Worm (Caenorhabditis elegans) whole organism, L4 larva: ENCODE data around the gene sand-1.

Experiments used
- D1046.2 ChIP-seq: fragments of 200-800 bp; sonication (Bioruptor generic); IDR thresholded peaks from 2 replicates; pipeline ENCODE4 v1.3.6; 2022; ENCODE audit warnings: missing genetic modification characterization, missing compliant biosample characterization
- F10B5.3 ChIP-seq: sonication (generic microtip); optimal IDR thresholded peaks from 2 replicates; lab custom pipeline; 2016; ENCODE audit warnings: mild to moderate bottlenecking, missing genetic modification characterization, missing compliant biosample characterization
- F26F4.8 ChIP-seq: fragments of 200-800 bp; sonication (Bioruptor generic); conservative IDR thresholded peaks from 2 replicates; pipeline ENCODE4 v1.3.6; 2022; ENCODE audit warnings: missing genetic modification characterization, missing compliant biosample characterization
- F44E2.7 ChIP-seq: fragments of 200-800 bp; sonication (Bioruptor generic); IDR thresholded peaks from 2 replicates; pipeline ENCODE4 v2.1.2; 2022; ENCODE audit warnings: missing genetic modification characterization, missing compliant biosample characterization
- Y48G9A.11 ChIP-seq: fragments of 200-800 bp; sonication (Bioruptor generic); IDR thresholded peaks from 2 replicates; pipeline ENCODE4 v1.3.6; 2022; ENCODE audit warnings: missing genetic modification reagents, missing genetic modification characterization, missing compliant biosample characterization
- Y5F2A.4 ChIP-seq: fragments of 200-800 bp; sonication (Bioruptor generic); optimal IDR thresholded peaks from 2 replicates; lab custom pipeline; 2018; ENCODE audit warnings: mild to moderate bottlenecking, missing genetic modification characterization, missing compliant biosample characterization
- Y75B8A.6 ChIP-seq: fragments of 200-800 bp; sonication (Bioruptor generic); IDR thresholded peaks from 2 replicates; pipeline ENCODE4 v1.3.6; 2022; ENCODE audit warnings: missing genetic modification reagents, missing genetic modification characterization, missing compliant biosample characterization
- ZK546.5 ChIP-seq, 2 experiments: sonication (generic microtip); optimal IDR thresholded peaks; 2 replicates each; lab custom pipeline; 2017; ENCODE audit warnings: missing biosample characterization in 2 of 2, missing genetic modification characterization in 2 of 2
- ama-1 ChIP-seq: fragments of 150-350 bp; optimal IDR thresholded peaks from 2 replicates; lab custom pipeline; 2014; ENCODE audit warnings: inconsistent platforms, mixed read lengths
- ceh-20 ChIP-seq: fragments of 200-800 bp; sonication (Bioruptor generic); IDR thresholded peaks from 2 replicates; pipeline ENCODE4 v1.3.6; 2022; ENCODE audit warnings: missing genetic modification reagents, missing genetic modification characterization, missing compliant biosample characterization
- ceh-28 ChIP-seq: fragments of 150-350 bp; optimal IDR thresholded peaks from 2 replicates; lab custom pipeline; 2014; ENCODE audit warnings: missing biosample characterization, missing genetic modification reagents, missing genetic modification characterization
- ceh-44 ChIP-seq: fragments of 200-800 bp; sonication (Bioruptor generic); IDR thresholded peaks from 2 replicates; pipeline ENCODE4 v1.3.6; 2022; ENCODE audit warnings: missing genetic modification reagents, missing genetic modification characterization, missing compliant biosample characterization
- ceh-62 ChIP-seq: sonication (generic microtip); optimal IDR thresholded peaks from 2 replicates; lab custom pipeline; 2017; ENCODE audit warnings: missing biosample characterization, missing genetic modification characterization
- ceh-82 ChIP-seq: sonication (generic microtip); optimal IDR thresholded peaks from 2 replicates; lab custom pipeline; 2017; ENCODE audit warnings: missing biosample characterization, missing genetic modification characterization
- ctbp-1 ChIP-seq: fragments of 200-800 bp; sonication (Bioruptor generic); IDR thresholded peaks from 2 replicates; pipeline ENCODE4 v1.3.6; 2022; ENCODE audit warnings: missing genetic modification reagents, missing genetic modification characterization, missing compliant biosample characterization
- daf-12 ChIP-seq: fragments of 150-350 bp; optimal IDR thresholded peaks from 2 replicates; lab custom pipeline; 2014; ENCODE audit warnings: missing biosample characterization, missing genetic modification reagents, missing genetic modification characterization
- daf-19 ChIP-seq: fragments of 200-800 bp; sonication (Bioruptor generic); conservative IDR thresholded peaks from 2 replicates; pipeline ENCODE4 v1.3.6; 2022; ENCODE audit warnings: missing genetic modification characterization, missing compliant biosample characterization
- dmd-6 ChIP-seq: fragments of 200-800 bp; sonication (Bioruptor generic); IDR thresholded peaks from 2 replicates; pipeline ENCODE4 v1.3.6; 2022; ENCODE audit warnings: missing genetic modification reagents, missing genetic modification characterization, missing compliant biosample characterization
- dmd-8 ChIP-seq: fragments of 200-800 bp; sonication (Bioruptor generic); IDR thresholded peaks from 2 replicates; pipeline ENCODE4 v1.3.6; 2022; ENCODE audit warnings: missing genetic modification characterization, missing compliant biosample characterization
- duxl-1 ChIP-seq: sonication (generic microtip); optimal IDR thresholded peaks from 2 replicates; lab custom pipeline; 2016; ENCODE audit warnings: mild to moderate bottlenecking, missing genetic modification characterization, moderate library complexity, missing compliant biosample characterization; ENCODE audit not compliant: poor library complexity
- egl-27 ChIP-seq: sonication (generic microtip); optimal IDR thresholded peaks from 3 replicates; lab custom pipeline; 2017; ENCODE audit warnings: missing biosample characterization, missing genetic modification reagents, missing genetic modification characterization
- egl-43 ChIP-seq: fragments of 200-800 bp; sonication (Bioruptor generic); IDR thresholded peaks from 2 replicates; pipeline ENCODE4 v1.3.6; 2022; ENCODE audit warnings: missing genetic modification reagents, missing genetic modification characterization, missing compliant biosample characterization
- fkh-10 ChIP-seq: fragments of 150-350 bp; optimal IDR thresholded peaks from 2 replicates; lab custom pipeline; 2014; ENCODE audit warnings: missing biosample characterization, missing genetic modification reagents, missing genetic modification characterization
- fos-1 ChIP-seq: fragments of 150-350 bp; optimal IDR thresholded peaks from 2 replicates; lab custom pipeline; 2014; ENCODE audit warnings: missing biosample characterization, missing genetic modification characterization
- hif-1 ChIP-seq, 2 experiments: sonication (generic microtip); optimal IDR thresholded peaks; 2 replicates each; lab custom pipeline; 2016 to 2017; ENCODE audit warnings: missing compliant biosample characterization in 2 of 2, missing genetic modification characterization in 2 of 2, missing genetic modification reagents in 2 of 2, missing genotype in 2 of 2, mild to moderate bottlenecking in 1 of 2
- hlh-11 ChIP-seq: fragments of 200-800 bp; sonication (Bioruptor generic); optimal IDR thresholded peaks from 2 replicates; lab custom pipeline; 2018; ENCODE audit warnings: mild to moderate bottlenecking, missing genetic modification characterization, missing compliant biosample characterization
- hmg-1.1 ChIP-seq: fragments of 200-800 bp; sonication (Bioruptor generic); IDR thresholded peaks from 2 replicates; pipeline ENCODE4 v1.3.6; 2022; ENCODE audit warnings: missing genetic modification reagents, missing genetic modification characterization, missing compliant biosample characterization
- lim-7 ChIP-seq: fragments of 200-800 bp; sonication (Bioruptor generic); IDR thresholded peaks from 2 replicates; pipeline ENCODE4 v1.3.6; 2022; ENCODE audit warnings: missing genetic modification characterization, missing compliant biosample characterization
- lin-1 ChIP-seq: fragments of 200-800 bp; sonication (Bioruptor generic); IDR thresholded peaks from 2 replicates; pipeline ENCODE4 v1.3.6; 2022; ENCODE audit warnings: missing genetic modification reagents, missing genetic modification characterization, missing compliant biosample characterization
- lin-15B ChIP-seq: fragments of 150-350 bp; sonication (generic microtip); optimal IDR thresholded peaks from 3 replicates; lab custom pipeline; 2014; ENCODE audit warnings: missing biosample characterization, missing genetic modification characterization
- lin-38 ChIP-seq: fragments of 200-800 bp; sonication (Bioruptor generic); IDR thresholded peaks from 2 replicates; pipeline ENCODE4 v1.3.6; 2022; ENCODE audit warnings: missing genetic modification reagents, missing genetic modification characterization, missing compliant biosample characterization
- lin-39 ChIP-seq: fragments of 150-350 bp; optimal IDR thresholded peaks from 2 replicates; lab custom pipeline; 2014; ENCODE audit warnings: missing biosample characterization, missing genetic modification reagents, missing genetic modification characterization
- lir-3 ChIP-seq: sonication (generic microtip); optimal IDR thresholded peaks from 2 replicates; lab custom pipeline; 2016; ENCODE audit warnings: mild to moderate bottlenecking, missing genetic modification characterization, missing compliant biosample characterization
- lsy-2 ChIP-seq, 2 experiments: fragments of 150-350 bp in 1 of 2; sonication (generic microtip) in 1 of 2; optimal IDR thresholded peaks; 2 replicates each; lab custom pipeline; 2014 to 2017; ENCODE audit warnings: missing biosample characterization in 2 of 2, missing genetic modification characterization in 2 of 2
- madf-9 ChIP-seq: fragments of 200-800 bp; sonication (Bioruptor generic); conservative IDR thresholded peaks from 2 replicates; pipeline ENCODE4 v1.3.6; 2022; ENCODE audit warnings: missing genetic modification reagents, missing genetic modification characterization, missing compliant biosample characterization
- mxl-3 ChIP-seq: fragments of 200-800 bp; sonication (Bioruptor generic); optimal IDR thresholded peaks from 2 replicates; lab custom pipeline; 2018; ENCODE audit warnings: mild to moderate bottlenecking, missing genetic modification characterization, missing compliant biosample characterization
- nhr-237 ChIP-seq: sonication (generic microtip); optimal IDR thresholded peaks from 2 replicates; lab custom pipeline; 2017; ENCODE audit warnings: missing biosample characterization, missing genetic modification characterization
- nhr-25 ChIP-seq: sonication (generic microtip); optimal IDR thresholded peaks from 2 replicates; lab custom pipeline; 2017; ENCODE audit warnings: missing genetic modification characterization, mild to moderate bottlenecking, missing compliant biosample characterization, antibody characterized with exemption, moderate library complexity, borderline replicate concordance; ENCODE audit not compliant: insufficient read depth
- nhr-41 ChIP-seq: fragments of 200-800 bp; sonication (Bioruptor generic); IDR thresholded peaks from 2 replicates; pipeline ENCODE4 v1.3.6; 2022; ENCODE audit warnings: missing genetic modification reagents, missing genetic modification characterization, missing compliant biosample characterization
- nhr-48 ChIP-seq: sonication (generic microtip); optimal IDR thresholded peaks from 2 replicates; lab custom pipeline; 2016; ENCODE audit warnings: mild to moderate bottlenecking, missing genetic modification characterization, missing compliant biosample characterization
- pqm-1 ChIP-seq: sonication (generic microtip); optimal IDR thresholded peaks from 2 replicates; lab custom pipeline; 2017; ENCODE audit warnings: missing biosample characterization, missing genetic modification characterization
- saeg-2 ChIP-seq: fragments of 200-800 bp; sonication (Bioruptor generic); IDR thresholded peaks from 2 replicates; pipeline ENCODE4 v1.3.6; 2022; ENCODE audit warnings: missing genetic modification reagents, missing genetic modification characterization, missing compliant biosample characterization
- set-16 ChIP-seq: fragments of 200-800 bp; sonication (Bioruptor generic); IDR thresholded peaks from 2 replicates; pipeline ENCODE4 v1.3.6; 2022; ENCODE audit warnings: missing genetic modification reagents, missing genetic modification characterization, missing compliant biosample characterization
- skn-1 ChIP-seq: fragments of 150-350 bp; optimal IDR thresholded peaks from 2 replicates; lab custom pipeline; 2014; ENCODE audit warnings: missing biosample characterization, missing genetic modification characterization
- snpc-1.2 ChIP-seq: fragments of 200-800 bp; sonication (Bioruptor generic); IDR thresholded peaks from 2 replicates; pipeline ENCODE4 v1.3.6; 2022; ENCODE audit warnings: missing genetic modification reagents, missing genetic modification characterization, missing compliant biosample characterization
- spr-1 ChIP-seq: sonication (generic microtip); optimal IDR thresholded peaks from 2 replicates; lab custom pipeline; 2016; ENCODE audit warnings: mild to moderate bottlenecking, missing genetic modification characterization, missing compliant biosample characterization
- spr-3 ChIP-seq: fragments of 200-800 bp; sonication (Bioruptor generic); optimal IDR thresholded peaks from 2 replicates; lab custom pipeline; 2018; ENCODE audit warnings: mild to moderate bottlenecking, missing genetic modification characterization, missing compliant biosample characterization
- tag-97 ChIP-seq: fragments of 200-800 bp; sonication (Bioruptor generic); IDR thresholded peaks from 2 replicates; pipeline ENCODE4 v1.3.6; 2022; ENCODE audit warnings: missing genetic modification characterization, missing compliant biosample characterization
- unc-130 ChIP-seq: sonication (generic microtip); optimal IDR thresholded peaks from 2 replicates; lab custom pipeline; 2016; ENCODE audit warnings: missing genetic modification reagents, missing genetic modification characterization, missing compliant biosample characterization
- vab-7 ChIP-seq: fragments of 200-800 bp; sonication (Bioruptor generic); IDR thresholded peaks from 2 replicates; pipeline ENCODE4 v1.3.6; 2022; ENCODE audit warnings: missing genetic modification reagents, missing genetic modification characterization, missing compliant biosample characterization

The sand-1 gene

DNA sequence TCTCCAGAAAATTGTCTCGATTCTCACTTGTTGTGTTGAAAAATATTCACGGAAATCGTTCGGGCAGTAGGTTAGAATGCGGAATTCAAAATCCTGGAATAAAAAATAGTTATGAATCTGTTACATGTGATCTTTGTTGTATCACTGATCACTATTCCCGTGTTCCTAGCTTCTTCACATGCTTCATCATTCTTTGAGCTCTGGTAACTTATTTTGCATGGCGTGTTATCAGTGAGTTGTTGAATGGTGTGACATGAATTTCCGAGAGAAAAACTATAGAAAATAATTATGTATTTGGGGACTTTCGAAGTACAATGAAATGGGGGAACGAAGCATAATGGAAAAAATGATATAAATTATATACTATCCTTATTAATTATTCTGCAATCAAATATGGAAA is 26.9 kb downstream of the sand-1 start (continued):
- no peak for TF ChIP-seq lin-39
- TF ChIP-seq dmd-6 (GFP tag; lab: Robert Waterston, UW), result peak; percentile 56
- TF ChIP-seq lin-38 (GFP tag; lab: Robert Waterston, UW), result peak; percentile 34; the same call in 1 of the 2 replicates
- TF ChIP-seq ama-1, result peak; percentile 53
- TF ChIP-seq ceh-62 (tag; lab: Kevin White, UChicago), result no peak
- no peak for TF ChIP-seq mxl-3 (GFP tag; lab: Kevin White, UChicago)
- TF ChIP-seq skn-1 (tag; lab: Kevin White, UChicago), result no peak

DNA sequence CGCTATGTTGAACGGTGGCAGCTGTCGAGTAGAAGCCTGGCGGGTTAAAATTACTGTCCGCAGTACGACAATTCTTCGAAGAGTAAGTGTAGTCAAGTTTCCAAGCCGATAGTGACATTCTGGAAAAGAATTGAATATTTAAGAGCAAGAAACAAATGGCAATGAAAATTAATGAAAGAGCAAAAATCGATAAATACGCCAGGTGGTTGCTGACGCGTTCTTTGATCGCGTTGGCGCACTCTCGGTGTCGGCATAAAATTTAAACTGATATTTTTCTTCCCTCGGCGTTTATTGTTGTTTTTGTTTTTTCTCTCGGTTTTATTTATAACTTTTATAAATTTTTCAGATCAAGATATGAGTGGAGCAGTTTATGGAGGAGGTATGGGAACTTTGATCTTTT is 28.0 kb downstream of the sand-1 start, which contains the start of the genes perm-3 and swsn-6:
Gene perm-3, minus strand, starts transcription at position 118 of the 400 bp plus-strand sequence.
Gene swsn-6, plus strand, starts transcription at position 347 of the 400 bp plus-strand sequence.
- TF ChIP-seq ceh-82 (tag; lab: Kevin White, UChicago), result no peak
- no peak for TF ChIP-seq tag-97 (GFP tag; lab: Robert Waterston, UW)
- no peak for TF ChIP-seq fkh-10 (GFP tag; lab: Kevin White, UChicago)
- no peak for TF ChIP-seq nhr-41 (GFP tag; lab: Robert Waterston, UW)
- TF ChIP-seq ZK546.5 (tag; optimal IDR thresholded peaks at IDR 0.05; lab: Kevin White, UChicago), result no peak
- TF ChIP-seq F44E2.7, result no peak
- peak; percentile 63 for TF ChIP-seq hlh-11 (tag; lab: Kevin White, UChicago)
- no peak for TF ChIP-seq Y75B8A.6 (GFP tag; lab: Robert Waterston, UW)
- peak; percentile 35 for TF ChIP-seq spr-1 (tag; lab: Kevin White, UChicago)
- peak; percentile 52 for TF ChIP-seq duxl-1
- no peak for TF ChIP-seq vab-7 (GFP tag; lab: Robert Waterston, UW)
- TF ChIP-seq nhr-25 (tag; lab: Kevin White, UChicago), result no peak
- TF ChIP-seq egl-43 (GFP tag; lab: Robert Waterston, UW), result no peak
- TF ChIP-seq nhr-237, result no peak
- TF ChIP-seq snpc-1.2 (GFP tag; lab: Robert Waterston, UW), result peak; percentile 82
- TF ChIP-seq ceh-20 (GFP tag; lab: Robert Waterston, UW), result no peak
- TF ChIP-seq ctbp-1 (GFP tag; lab: Robert Waterston, UW), result no peak
- TF ChIP-seq pqm-1 (tag; lab: Kevin White, UChicago), result no peak
- TF ChIP-seq fos-1 (tag; lab: Kevin White, UChicago), result no peak
- no peak for TF ChIP-seq lin-1 (GFP tag; lab: Robert Waterston, UW)
- no peak for TF ChIP-seq dmd-8
- TF ChIP-seq set-16 (GFP tag; lab: Robert Waterston, UW), result no peak
- TF ChIP-seq madf-9 (GFP tag; lab: Robert Waterston, UW), result 0 out of 2 replicates have a peak, but pooled peaks have one; percentile 36
- TF ChIP-seq lsy-2 (tag; optimal IDR thresholded peaks at IDR 0.05; lab: Kevin White, UChicago), result peak; percentile 24 to 89
- TF ChIP-seq Y5F2A.4 (GFP tag; lab: Kevin White, UChicago), result no peak
- TF ChIP-seq hmg-1.1 (GFP tag; lab: Robert Waterston, UW), result peak; percentile 68
- TF ChIP-seq saeg-2, result no peak
- TF ChIP-seq Y48G9A.11, result no peak
- no peak for TF ChIP-seq lin-15B (tag; lab: Kevin White, UChicago)
- TF ChIP-seq ceh-28 (tag; lab: Kevin White, UChicago), result peak; percentile 44
- TF ChIP-seq ceh-44 (GFP tag; lab: Robert Waterston, UW), result no peak
- TF ChIP-seq lir-3 (tag; lab: Kevin White, UChicago), result no peak
- TF ChIP-seq daf-12, result no peak
- TF ChIP-seq nhr-48 (tag; lab: Kevin White, UChicago), result peak; percentile 25
- TF ChIP-seq F26F4.8, result no peak
- TF ChIP-seq lim-7 (GFP tag; lab: Robert Waterston, UW), result no peak
- TF ChIP-seq ceh-62 (tag; lab: Kevin White, UChicago), result no peak
- no peak for TF ChIP-seq hif-1 (tag; optimal IDR thresholded peaks at IDR 0.05; lab: Kevin White, UChicago)
- TF ChIP-seq spr-3 (GFP tag; lab: Kevin White, UChicago), result no peak
- no peak for TF ChIP-seq mxl-3 (GFP tag; lab: Kevin White, UChicago)
- no peak for TF ChIP-seq unc-130 (GFP tag; lab: Kevin White, UChicago)
- TF ChIP-seq daf-19 (GFP tag; lab: Robert Waterston, UW), result no peak
- TF ChIP-seq D1046.2 (GFP tag; lab: Robert Waterston, UW), result no peak
- TF ChIP-seq egl-27 (tag; lab: Kevin White, UChicago), result no peak
- TF ChIP-seq F10B5.3 (tag; lab: Kevin White, UChicago), result peak; percentile 47
